Fruit fly (Drosophila melanogaster) whole organism, prepupa: ENCODE results near the gene yellow-b.

ENCODE experiments used
- CG10631 ChIP-seq: fragments of 200-800 bp; sonication (Bioruptor generic); optimal IDR thresholded peaks from 2 replicates; lab custom pipeline; 2016; ENCODE audit warnings: missing biosample characterization, missing genetic modification characterization
- CG10669 ChIP-seq: fragments of 200-800 bp; sonication (Bioruptor generic); optimal IDR thresholded peaks from 3 replicates; lab custom pipeline; 2018; ENCODE audit warnings: missing biosample characterization, mild to moderate bottlenecking, missing genetic modification characterization, moderate library complexity
- CG11294 ChIP-seq: fragments of 200-800 bp; sonication (Bioruptor generic); IDR thresholded peaks from 2 replicates; pipeline ENCODE4 v1.3.6; 2022; ENCODE audit warnings: missing biosample characterization, missing genetic modification characterization
- CG11902 ChIP-seq: fragments of 200-800 bp; sonication (Bioruptor generic); optimal IDR thresholded peaks from 3 replicates; lab custom pipeline; 2016; ENCODE audit warnings: missing biosample characterization, missing genetic modification characterization
- CG15336 ChIP-seq: fragments of 200-800 bp; sonication (Bioruptor generic); IDR thresholded peaks from 2 replicates; pipeline ENCODE4 v1.3.6; 2022; ENCODE audit warnings: missing biosample characterization, missing genetic modification characterization
- CG1621 ChIP-seq: fragments of 200-800 bp; sonication (Bioruptor generic); optimal IDR thresholded peaks from 3 replicates; lab custom pipeline; 2018; ENCODE audit warnings: missing biosample characterization, mild to moderate bottlenecking, missing genetic modification characterization
- CG32006 ChIP-seq: fragments of 200-800 bp; sonication (Bioruptor generic); optimal IDR thresholded peaks from 3 replicates; lab custom pipeline; 2017; ENCODE audit warnings: missing biosample characterization, mild to moderate bottlenecking, missing genetic modification characterization
- CG6163 ChIP-seq: fragments of 200-800 bp; sonication (Bioruptor generic); IDR thresholded peaks from 3 replicates; pipeline ENCODE4 v1.3.6; 2022; ENCODE audit warnings: missing biosample characterization, missing genetic modification characterization
- CG6276 ChIP-seq: fragments of 200-800 bp; sonication (Bioruptor generic); optimal IDR thresholded peaks from 2 replicates; lab custom pipeline; 2017; ENCODE audit warnings: missing biosample characterization, mild to moderate bottlenecking, missing genetic modification characterization
- CG6792 ChIP-seq: fragments of 200-800 bp; sonication (Bioruptor generic); optimal IDR thresholded peaks from 3 replicates; lab custom pipeline; 2016; ENCODE audit warnings: missing biosample characterization, missing genetic modification characterization
- CG6854 ChIP-seq: fragments of 200-800 bp; sonication (Bioruptor generic); optimal IDR thresholded peaks from 2 replicates; lab custom pipeline; 2017; ENCODE audit warnings: missing biosample characterization, mild to moderate bottlenecking, missing genetic modification characterization
- CG8119 ChIP-seq: fragments of 200-800 bp; sonication (Bioruptor generic); IDR thresholded peaks from 3 replicates; pipeline ENCODE4 v1.3.6; 2022; ENCODE audit warnings: missing biosample characterization, missing genetic modification characterization
- Eip75B ChIP-seq: fragments of 200-800 bp; sonication (Bioruptor generic); optimal IDR thresholded peaks from 3 replicates; lab custom pipeline; 2016; ENCODE audit warnings: missing biosample characterization, missing genetic modification characterization
- Eip78C ChIP-seq: fragments of 200-800 bp; sonication (Bioruptor generic); peaks from one replicate; lab custom pipeline; 2016; ENCODE audit warnings: missing biosample characterization, missing genetic modification characterization
- Ets21C ChIP-seq: fragments of 200-800 bp; sonication (Bioruptor generic); optimal IDR thresholded peaks from 3 replicates; lab custom pipeline; 2016; ENCODE audit warnings: missing biosample characterization, missing genetic modification characterization
- Ets96B ChIP-seq: fragments of 200-800 bp; optimal IDR thresholded peaks from 2 replicates; lab custom pipeline; 2019; ENCODE audit warnings: missing biosample characterization, mild to moderate bottlenecking, missing genetic modification characterization, moderate library complexity
- Gug ChIP-seq: fragments of 200-800 bp; sonication (Bioruptor generic); IDR thresholded peaks from 2 replicates; pipeline ENCODE4 v1.3.6; 2022; ENCODE audit warnings: missing biosample characterization, missing genetic modification characterization
- Hr38 ChIP-seq: sonication (Bioruptor generic); optimal IDR thresholded peaks from 2 replicates; lab custom pipeline; 2016; ENCODE audit warnings: missing biosample characterization, missing genetic modification characterization
- Hr4 ChIP-seq: fragments of 200-800 bp; sonication (Bioruptor generic); optimal IDR thresholded peaks from 3 replicates; lab custom pipeline; 2016; ENCODE audit warnings: missing biosample characterization, missing genetic modification characterization
- Lpt ChIP-seq: fragments of 200-800 bp; sonication (Bioruptor generic); optimal IDR thresholded peaks from 3 replicates; lab custom pipeline; 2016; ENCODE audit warnings: missing biosample characterization, missing genetic modification characterization
- Met ChIP-seq: fragments of 200-800 bp; sonication (Bioruptor generic); optimal IDR thresholded peaks from 3 replicates; lab custom pipeline; 2016; ENCODE audit warnings: missing biosample characterization, missing genetic modification characterization
- Smox ChIP-seq: fragments of 200-800 bp; sonication (Bioruptor generic); optimal IDR thresholded peaks from 3 replicates; lab custom pipeline; 2016; ENCODE audit warnings: missing biosample characterization, missing genetic modification characterization
- Sox102F ChIP-seq: fragments of 200-800 bp; sonication (Bioruptor generic); optimal IDR thresholded peaks from 2 replicates; lab custom pipeline; 2016; ENCODE audit warnings: missing biosample characterization, mild to moderate bottlenecking, missing genetic modification characterization
- Sox14 ChIP-seq: fragments of 200-800 bp; sonication (Bioruptor generic); optimal IDR thresholded peaks from 3 replicates; lab custom pipeline; 2016; ENCODE audit warnings: missing biosample characterization, missing genetic modification characterization
- Sox15 ChIP-seq: fragments of 200-800 bp; sonication (Bioruptor generic); optimal IDR thresholded peaks from 3 replicates; lab custom pipeline; 2016; ENCODE audit warnings: missing biosample characterization, missing genetic modification characterization
- dsx ChIP-seq: fragments of 200-800 bp; optimal IDR thresholded peaks from 3 replicates; lab custom pipeline; 2019; ENCODE audit warnings: missing biosample characterization, mild to moderate bottlenecking, missing genetic modification characterization, moderate library complexity; ENCODE audit not compliant: poor library complexity, severe bottlenecking
- eg ChIP-seq: fragments of 200-800 bp; sonication (Bioruptor generic); IDR thresholded peaks from 3 replicates; pipeline ENCODE4 v1.3.6; 2022; ENCODE audit warnings: missing biosample characterization, missing genetic modification characterization
- esn ChIP-seq: fragments of 200-800 bp; sonication (Bioruptor generic); optimal IDR thresholded peaks from 2 replicates; lab custom pipeline; 2016; ENCODE audit warnings: missing biosample characterization, mild to moderate bottlenecking, missing genetic modification characterization, moderate library complexity
- fd85E ChIP-seq: fragments of 200-800 bp; sonication (Bioruptor generic); optimal IDR thresholded peaks from 3 replicates; lab custom pipeline; 2016; ENCODE audit warnings: missing biosample characterization, missing genetic modification characterization
- fkh ChIP-seq: fragments of 200-800 bp; sonication (Bioruptor generic); optimal IDR thresholded peaks from 3 replicates; lab custom pipeline; 2017; ENCODE audit warnings: missing biosample characterization, mild to moderate bottlenecking, missing genetic modification characterization, moderate library complexity
- salr ChIP-seq, 2 experiments: fragments of 200-800 bp; sonication (Bioruptor generic); optimal IDR thresholded peaks; 3 replicates each; lab custom pipeline; 2016 to 2018; ENCODE audit warnings: missing biosample characterization in 2 of 2, missing genetic modification characterization in 2 of 2, mild to moderate bottlenecking in 1 of 2
- svp ChIP-seq: fragments of 200-800 bp; sonication (Bioruptor generic); peaks from one replicate; lab custom pipeline; 2016; ENCODE audit warnings: missing biosample characterization, missing genetic modification characterization
- vri ChIP-seq: fragments of 200-800 bp; sonication (Bioruptor generic); optimal IDR thresholded peaks from 3 replicates; lab custom pipeline; 2016; ENCODE audit warnings: missing biosample characterization, mild to moderate bottlenecking, missing genetic modification characterization

Gene yellow-b

dm6 chr2L:16715841-16716701 is 38.1 kb upstream of the yellow-b start, which contains the start of the genes Cyt-c-d and CG31808 (continued):
- TF ChIP-seq CG10669 (GFP tag; lab: Kevin White, UChicago): peak; percentile 94
- TF ChIP-seq CG10631 (GFP tag; lab: Kevin White, UChicago): peak; percentile 97
- peak; percentile 42 for TF ChIP-seq Hr38 (GFP tag; lab: Kevin White, UChicago)
- TF ChIP-seq svp (GFP tag; lab: Kevin White, UChicago): peak; percentile 98
- TF ChIP-seq CG1621 (tag; lab: Kevin White, UChicago): peak; percentile 92
- TF ChIP-seq Sox102F: peak; percentile 97
- peak; percentile 93 for TF ChIP-seq Ets21C (GFP tag; lab: Kevin White, UChicago)
- TF ChIP-seq Hr4 (GFP tag; lab: Kevin White, UChicago): peak; percentile 99
- TF ChIP-seq Sox15 (GFP tag; lab: Kevin White, UChicago): peak; percentile 89
- TF ChIP-seq CG6792 (GFP tag; lab: Kevin White, UChicago): peak; percentile 97

- TF ChIP-seq eg (GFP tag; lab: Robert Waterston, UW) (peak; percentile 67), Met (GFP tag; lab: Kevin White, UChicago) (no peak)
- TF ChIP-seq, all 60 proteins: peak for 1
Measured at dm6 chr2L:16716771-16717170, 37.4 kb upstream of the yellow-b start.

dm6 chr2L:16718446-16719173 is 35.5 kb upstream of the yellow-b start:
- no peak for TF ChIP-seq Hr38 (GFP tag; lab: Kevin White, UChicago)
- TF ChIP-seq Gug (GFP tag; lab: Robert Waterston, UW): 0 out of 2 replicates have a peak, but pooled peaks have one; percentile 14
- TF ChIP-seq Eip78C (GFP tag; lab: Kevin White, UChicago): peak; percentile 26
- peak; percentile 43; the same call in 2 of the 3 replicates for TF ChIP-seq CG8119
- peak; percentile 45; the same call in 2 of the 3 replicates for TF ChIP-seq eg (GFP tag; lab: Robert Waterston, UW)
- no peak for TF ChIP-seq fkh (GFP tag; lab: Kevin White, UChicago)
- TF ChIP-seq CG6276 (GFP tag; lab: Kevin White, UChicago): peak; percentile 47
- TF ChIP-seq CG15336 (GFP tag; lab: Robert Waterston, UW): peak; percentile 54; the same call in 1 of the 2 replicates
- TF ChIP-seq Sox15 (GFP tag; lab: Kevin White, UChicago): no peak
- TF ChIP-seq CG32006: peak; percentile 23
- 0 out of 3 replicates have a peak, but pooled peaks have one; percentile 8 for TF ChIP-seq CG6163 (GFP tag; lab: Robert Waterston, UW)

- TF ChIP-seq salr (GFP tag; optimal IDR thresholded peaks at IDR 0.05; lab: Kevin White, UChicago) (no peak), CG6854 (GFP tag; lab: Kevin White, UChicago) (peak; percentile 1), Eip78C (GFP tag; lab: Kevin White, UChicago) (peak; percentile 84), Eip75B (peak; percentile 11), Hr38 (GFP tag; lab: Kevin White, UChicago) (no peak), CG1621 (tag; lab: Kevin White, UChicago) (peak; percentile 0), esn (peak; percentile 21), Lpt (GFP tag; lab: Kevin White, UChicago) (no peak), Hr4 (GFP tag; lab: Kevin White, UChicago) (no peak), Smox (no peak), vri (GFP tag; lab: Kevin White, UChicago) (peak; percentile 75), Ets96B (tag; lab: Kevin White, UChicago) (no peak), dsx (GFP tag; lab: Kevin White, UChicago) (peak; percentile 8), CG11294 (GFP tag; lab: Robert Waterston, UW) (no peak), Sox14 (peak; percentile 17), CG6792 (GFP tag; lab: Kevin White, UChicago) (no peak), fkh (GFP tag; lab: Kevin White, UChicago) (peak; percentile 35), CG11902 (no peak), fd85E (no peak)
- TF ChIP-seq, all 60 proteins: peak for 9
Measured at dm6 chr2L:16719643-16720515, 34.3 kb upstream of the yellow-b start, which contains the start of gene Cyt-c-p. TSS of gene Cyt-c-p (plus strand) at chr2L:16719932.
